Worm (Caenorhabditis elegans) whole organism, L1 larva: ENCODE results near the gene sru-22.
"Not testable (repeated sequence)": the region's sequence is repeated elsewhere in the genome, so short reads cannot be mapped to it uniquely, and the experiment has no call there.

ENCODE experiments used
- C04F5.9 ChIP-seq: sonication (generic microtip); optimal IDR thresholded peaks from 2 replicates; lab custom pipeline; 2016; ENCODE audit warnings: missing genetic modification characterization, missing compliant biosample characterization
- C16A3.4 ChIP-seq: fragments of 150-350 bp; optimal IDR thresholded peaks from 2 replicates; lab custom pipeline; 2014; ENCODE audit warnings: missing biosample characterization, missing genetic modification characterization
- C34B4.2 ChIP-seq: sonication (generic microtip); optimal IDR thresholded peaks from 2 replicates; lab custom pipeline; 2017; ENCODE audit warnings: mild to moderate bottlenecking, missing genetic modification characterization, missing compliant biosample characterization
- F16B12.6 ChIP-seq: fragments of 150-350 bp; optimal IDR thresholded peaks from 2 replicates; lab custom pipeline; 2014; ENCODE audit warnings: missing biosample characterization, missing genetic modification characterization
- Y116A8C.19 ChIP-seq: sonication (generic microtip); optimal IDR thresholded peaks from 2 replicates; lab custom pipeline; 2016; ENCODE audit warnings: missing compliant biosample characterization, missing genetic modification characterization, borderline replicate concordance
- ceh-63 ChIP-seq: fragments of 200-800 bp; sonication (Bioruptor generic); optimal IDR thresholded peaks from 2 replicates; lab custom pipeline; 2018; ENCODE audit warnings: mild to moderate bottlenecking, missing genetic modification characterization, missing compliant biosample characterization
- ceh-82 ChIP-seq, 3 experiments: fragments of 150-350 bp in 1 of 3; sonication (generic microtip) in 2 of 3; optimal IDR thresholded peaks; 2 replicates each; lab custom pipeline; 2014 to 2017; ENCODE audit warnings: missing biosample characterization in 3 of 3, missing genetic modification characterization in 3 of 3
- ceh-90 ChIP-seq: sonication (generic microtip); optimal IDR thresholded peaks from 2 replicates; lab custom pipeline; 2016; ENCODE audit warnings: missing genetic modification characterization, missing compliant biosample characterization
- dsc-1 ChIP-seq: sonication (generic microtip); optimal IDR thresholded peaks from 2 replicates; lab custom pipeline; 2016; ENCODE audit warnings: mild to moderate bottlenecking, missing genetic modification characterization, missing compliant biosample characterization
- egl-27 ChIP-seq, 2 experiments: fragments of 150-350 bp in 1 of 2; sonication (generic microtip); optimal IDR thresholded peaks; 3 replicates each; lab custom pipeline; 2017 to 2018; ENCODE audit warnings: missing biosample characterization in 2 of 2, missing genetic modification characterization in 2 of 2, missing genetic modification reagents in 2 of 2
- elt-2 ChIP-seq: sonication (generic microtip); optimal IDR thresholded peaks from 2 replicates; lab custom pipeline; 2016; ENCODE audit warnings: missing genetic modification characterization, mild to moderate bottlenecking, inconsistent platforms, missing compliant biosample characterization, missing genetic modification reagents
- fkh-10 ChIP-seq: sonication (generic microtip); optimal IDR thresholded peaks from 2 replicates; lab custom pipeline; 2017; ENCODE audit warnings: missing biosample characterization, missing genetic modification reagents, missing genetic modification characterization
- fkh-8 ChIP-seq: sonication (generic microtip); optimal IDR thresholded peaks from 2 replicates; lab custom pipeline; 2016; ENCODE audit warnings: mild to moderate bottlenecking, missing genetic modification characterization, missing compliant biosample characterization
- fos-1 ChIP-seq: fragments of 150-350 bp; optimal IDR thresholded peaks from 2 replicates; lab custom pipeline; 2014; ENCODE audit warnings: missing biosample characterization, missing genetic modification characterization
- hlh-4 ChIP-seq: sonication (generic microtip); optimal IDR thresholded peaks from 2 replicates; lab custom pipeline; 2016; ENCODE audit warnings: mild to moderate bottlenecking, missing genetic modification characterization, missing compliant biosample characterization
- irx-1 ChIP-seq: sonication (generic microtip); optimal IDR thresholded peaks from 2 replicates; lab custom pipeline; 2016; ENCODE audit warnings: missing genetic modification characterization, missing compliant biosample characterization
- lin-13 ChIP-seq: fragments of 150-350 bp; optimal IDR thresholded peaks from 2 replicates; lab custom pipeline; 2014; ENCODE audit warnings: missing biosample characterization, missing genetic modification reagents, missing genetic modification characterization
- lin-15B ChIP-seq: fragments of 150-350 bp; sonication (generic microtip); optimal IDR thresholded peaks from 3 replicates; lab custom pipeline; 2014; ENCODE audit warnings: missing biosample characterization, missing genetic modification characterization
- lin-35 ChIP-seq, 2 experiments: fragments of 150-350 bp; optimal IDR thresholded peaks; 2 replicates each; lab custom pipeline; 2014; ENCODE audit warnings: missing biosample characterization in 2 of 2, missing genetic modification characterization in 2 of 2, missing genetic modification reagents in 2 of 2
- mab-9 ChIP-seq: fragments of 200-800 bp; sonication (Bioruptor generic); IDR thresholded peaks from 2 replicates; pipeline ENCODE4 v1.3.6; 2022; ENCODE audit warnings: missing genetic modification reagents, missing genetic modification characterization, missing compliant biosample characterization
- mef-2 ChIP-seq: fragments of 150-350 bp; optimal IDR thresholded peaks from 2 replicates; lab custom pipeline; 2014; ENCODE audit warnings: missing biosample characterization, missing genetic modification characterization
- nhr-11 ChIP-seq: fragments of 150-350 bp; optimal IDR thresholded peaks from 2 replicates; lab custom pipeline; 2014; ENCODE audit warnings: missing biosample characterization, missing genetic modification characterization
- nhr-19 ChIP-seq: fragments of 200-800 bp; sonication (Bioruptor generic); conservative IDR thresholded peaks from 2 replicates; pipeline ENCODE4 v1.3.6; 2022; ENCODE audit warnings: missing genetic modification characterization, missing compliant biosample characterization
- nhr-20 ChIP-seq: sonication (generic microtip); optimal IDR thresholded peaks from 2 replicates; lab custom pipeline; 2016; ENCODE audit warnings: mild to moderate bottlenecking, missing genetic modification characterization, missing compliant biosample characterization
- nhr-47 ChIP-seq: sonication (generic microtip); optimal IDR thresholded peaks from 2 replicates; lab custom pipeline; 2016; ENCODE audit warnings: mild to moderate bottlenecking, missing genetic modification characterization, moderate library complexity, missing compliant biosample characterization
- nhr-71 ChIP-seq: sonication (generic microtip); optimal IDR thresholded peaks from 2 replicates; lab custom pipeline; 2016; ENCODE audit warnings: mild to moderate bottlenecking, missing genetic modification characterization, moderate library complexity, missing compliant biosample characterization
- nhr-76 ChIP-seq: sonication (generic microtip); optimal IDR thresholded peaks from 2 replicates; lab custom pipeline; 2017; ENCODE audit warnings: missing biosample characterization, missing genetic modification characterization
- nhr-90 ChIP-seq: sonication (generic microtip); optimal IDR thresholded peaks from 2 replicates; lab custom pipeline; 2016; ENCODE audit warnings: mild to moderate bottlenecking, missing genetic modification characterization, missing compliant biosample characterization; ENCODE audit not compliant: poor library complexity
- pqm-1 ChIP-seq: sonication (generic microtip); optimal IDR thresholded peaks from 3 replicates; lab custom pipeline; 2017; ENCODE audit warnings: missing biosample characterization, missing genetic modification characterization
- skn-1 ChIP-seq: fragments of 150-350 bp; optimal IDR thresholded peaks from 2 replicates; lab custom pipeline; 2014; ENCODE audit warnings: missing biosample characterization, missing genetic modification characterization
- snpc-4 ChIP-seq: fragments of 150-350 bp; optimal IDR thresholded peaks from 2 replicates; lab custom pipeline; 2014; ENCODE audit warnings: missing biosample characterization, missing genetic modification characterization
- sptf-1 ChIP-seq: fragments of 150-350 bp; optimal IDR thresholded peaks from 2 replicates; lab custom pipeline; 2014; ENCODE audit warnings: missing biosample characterization, missing genetic modification characterization
- swsn-7 ChIP-seq: sonication (generic microtip); optimal IDR thresholded peaks from 2 replicates; lab custom pipeline; 2016; ENCODE audit warnings: missing genetic modification characterization, missing compliant biosample characterization
- tbx-2 ChIP-seq: sonication (generic microtip); optimal IDR thresholded peaks from 2 replicates; lab custom pipeline; 2016; ENCODE audit warnings: missing genetic modification characterization, missing compliant biosample characterization
- tlp-1 ChIP-seq: fragments of 150-350 bp; optimal IDR thresholded peaks from 2 replicates; lab custom pipeline; 2014; ENCODE audit warnings: missing biosample characterization, missing genetic modification characterization
- unc-30 ChIP-seq: sonication (generic microtip); optimal IDR thresholded peaks from 2 replicates; lab custom pipeline; 2017; ENCODE audit warnings: missing biosample characterization, missing genetic modification characterization

Gene sru-22

ce11 chrV:15991850-15992249 is 17.1 kb upstream of the sru-22 start, which contains the start of gene C06C6.7:
TSS of gene C06C6.7 (plus strand) at chrV:15992150.
- not testable (repeated sequence) for TF ChIP-seq lin-13 (GFP tag; lab: Kevin White, UChicago); fkh-8 (tag; lab: Kevin White, UChicago); nhr-11 (tag; lab: Kevin White, UChicago)

ce11 chrV:15988074-15988473 is 13.3 kb upstream of the sru-22 start, which contains the start of gene F36G9.15:
TSS of gene F36G9.15 (minus strand) at chrV:15988174.
- no peak for TF ChIP-seq nhr-76
- TF ChIP-seq nhr-47 (tag; lab: Kevin White, UChicago) = no peak
- no peak for TF ChIP-seq Y116A8C.19 (tag; lab: Kevin White, UChicago)
- no peak for TF ChIP-seq nhr-19 (GFP tag; lab: Robert Waterston, UW)
- no peak for TF ChIP-seq fos-1
- TF ChIP-seq mab-9 (GFP tag; lab: Robert Waterston, UW) = no peak
- no peak for TF ChIP-seq nhr-71
- TF ChIP-seq ceh-63 = no peak
- no peak for TF ChIP-seq C34B4.2
- no peak for TF ChIP-seq tlp-1 (tag; lab: Kevin White, UChicago)
- no peak for TF ChIP-seq irx-1 (tag; lab: Kevin White, UChicago)
- TF ChIP-seq lin-13 (GFP tag; lab: Kevin White, UChicago) = no peak
- TF ChIP-seq unc-30 (tag; lab: Kevin White, UChicago) = no peak
- no peak for TF ChIP-seq C16A3.4 (tag; lab: Kevin White, UChicago)
- no peak for TF ChIP-seq nhr-20 (tag; lab: Kevin White, UChicago)
- TF ChIP-seq dsc-1 (tag; lab: Kevin White, UChicago) = no peak
- no peak for TF ChIP-seq skn-1
- no peak for TF ChIP-seq ceh-82 (tag; optimal IDR thresholded peaks at IDR 0.05; lab: Kevin White, UChicago)
- TF ChIP-seq mef-2 = no peak
- TF ChIP-seq pqm-1 (tag; lab: Kevin White, UChicago) = no peak
- TF ChIP-seq, all 84 proteins: peak for 0

- TF ChIP-seq lin-35 (GFP tag; optimal IDR thresholded peaks at IDR 0.05; lab: Kevin White, UChicago) (peak in 1 of 2 experiments; percentile 12), sptf-1 (tag; lab: Kevin White, UChicago) (no peak), elt-2 (tag; lab: Kevin White, UChicago) (peak; percentile 72), snpc-4 (peak; percentile 67)
These were observed 8.1 kb upstream of the sru-22 start, which contains the start of the genes fbxa-99 and F36G9.13 for ce11 chrV:15982733-15983344. TSS of gene fbxa-99 (minus strand) at chrV:15982854. TSS of gene F36G9.13 (plus strand) at chrV:15983294.

ce11 chrV:15978232-15978764 is 3.6 kb upstream of the sru-22 start, which contains the start of gene oac-20:
TSS of gene oac-20 (plus strand) at chrV:15978714.
- TF ChIP-seq fos-1 (no peak), nhr-19 (GFP tag; lab: Robert Waterston, UW) (no peak), tbx-2 (no peak), F16B12.6 (no peak), ceh-63 (no peak), elt-2 (tag; lab: Kevin White, UChicago) (peak; percentile 84), ceh-90 (tag; lab: Kevin White, UChicago) (no peak)

DNA sequence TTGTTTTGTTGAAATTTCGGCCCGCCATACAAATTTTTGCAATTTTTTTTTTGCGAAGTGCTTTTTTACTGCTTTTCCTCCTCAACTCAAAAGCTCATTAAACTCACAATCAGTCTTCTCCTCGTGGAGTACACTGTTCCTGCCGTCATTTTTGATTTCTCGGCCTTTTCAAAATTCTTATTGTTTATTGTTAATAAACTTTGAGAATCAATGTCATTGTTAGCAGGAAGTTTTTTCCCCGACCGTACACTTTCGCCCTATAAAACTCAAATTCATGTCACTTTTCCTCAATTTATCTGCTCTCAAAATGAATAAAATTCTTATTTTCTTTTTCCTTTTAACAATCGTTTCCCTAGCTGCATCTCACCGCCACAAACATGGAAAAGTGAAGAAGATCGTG is 1.1 kb upstream of the sru-22 start, which contains the start of gene clec-232:
clec-232 (plus strand) TSS at position 301 of the 400 bp plus-strand sequence.
- TF ChIP-seq nhr-90 (tag; lab: Kevin White, UChicago) = no peak
- TF ChIP-seq fkh-10 (GFP tag; lab: Kevin White, UChicago) = no peak
- no peak for TF ChIP-seq lin-15B (tag; lab: Kevin White, UChicago)
- TF ChIP-seq C04F5.9 (tag; lab: Kevin White, UChicago) = no peak
- no peak for TF ChIP-seq tbx-2
- no peak for TF ChIP-seq swsn-7 (tag; lab: Kevin White, UChicago)
- TF ChIP-seq hlh-4 = no peak
- TF ChIP-seq elt-2 (tag; lab: Kevin White, UChicago) = no peak
- no peak for TF ChIP-seq egl-27 (tag; optimal IDR thresholded peaks at IDR 0.05; lab: Kevin White, UChicago)
- no peak for TF ChIP-seq ceh-82 (tag; optimal IDR thresholded peaks at IDR 0.05; lab: Kevin White, UChicago)
